Fruit fly (Drosophila melanogaster): Measurements from ENCODE around the gene m.

- TF ChIP-seq pan (optimal IDR thresholded peaks at IDR 0.05), result no peak
- TF ChIP-seq CrebA (GFP tag; optimal IDR thresholded peaks at IDR 0.05; ENCODE audit: borderline replicate concordance), result no peak
- TF ChIP-seq psq (GFP tag; optimal IDR thresholded peaks at IDR 0.05), result peak; percentile 51
- TF ChIP-seq Hr83 (GFP tag; optimal IDR thresholded peaks at IDR 0.05; ENCODE audit: poor library complexity, severe bottlenecking), result no peak
- TF ChIP-seq Rel (GFP tag; optimal IDR thresholded peaks at IDR 0.05), result no peak
- TF ChIP-seq Rel (tag; optimal IDR thresholded peaks at IDR 0.05), result peak; percentile 11
- peak; percentile 90 to 92 for TF ChIP-seq dl (GFP tag; optimal IDR thresholded peaks at IDR 0.05; ENCODE audit: insufficient read depth in 1 of 2, partially characterized antibody in 2 of 2)
These were observed 33.9 kb upstream of the m start, which contains the start of gene Tango10 for dm6 chrX:11720138-11720537.

All from whole organism, wandering third instar larva.